Worm (Caenorhabditis elegans): Measurements from ENCODE around the gene srh-179.

Gene srh-179

DNA sequence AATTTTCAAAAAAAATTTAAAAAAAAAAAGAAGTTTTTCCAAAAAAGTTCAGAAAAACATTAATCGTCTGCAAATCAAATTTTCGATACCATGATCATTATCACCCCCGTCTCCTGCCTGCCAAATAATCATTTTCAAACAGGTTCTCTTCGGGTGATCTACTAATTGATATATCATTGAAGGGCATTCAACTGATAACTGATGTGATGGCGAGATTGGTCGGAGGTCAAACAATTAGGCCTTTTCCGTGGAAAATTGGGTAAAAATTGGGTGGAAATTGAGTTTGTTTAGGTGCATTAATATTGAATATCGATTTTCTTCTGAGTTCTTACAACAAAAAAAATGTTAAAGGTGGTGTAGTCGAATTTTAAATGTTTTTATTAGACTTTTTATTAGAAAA, 11.0 kb downstream of the srh-179 start, which contains the start of gene Y51A2D.18:
TSS of gene Y51A2D.18 (minus strand) at position 101 of the 400 bp plus-strand sequence.
- peak in 3 of 6 experiments; percentile 12 to 31 (median 24) for TF ChIP-seq elt-3 (tag; optimal IDR thresholded peaks at IDR 0.05)
- TF ChIP-seq unc-130 (tag; optimal IDR thresholded peaks at IDR 0.05): no peak
- no peak for TF ChIP-seq unc-30 (tag; optimal IDR thresholded peaks at IDR 0.05)
- TF ChIP-seq irx-1 (tag; optimal IDR thresholded peaks at IDR 0.05): no peak

DNA sequence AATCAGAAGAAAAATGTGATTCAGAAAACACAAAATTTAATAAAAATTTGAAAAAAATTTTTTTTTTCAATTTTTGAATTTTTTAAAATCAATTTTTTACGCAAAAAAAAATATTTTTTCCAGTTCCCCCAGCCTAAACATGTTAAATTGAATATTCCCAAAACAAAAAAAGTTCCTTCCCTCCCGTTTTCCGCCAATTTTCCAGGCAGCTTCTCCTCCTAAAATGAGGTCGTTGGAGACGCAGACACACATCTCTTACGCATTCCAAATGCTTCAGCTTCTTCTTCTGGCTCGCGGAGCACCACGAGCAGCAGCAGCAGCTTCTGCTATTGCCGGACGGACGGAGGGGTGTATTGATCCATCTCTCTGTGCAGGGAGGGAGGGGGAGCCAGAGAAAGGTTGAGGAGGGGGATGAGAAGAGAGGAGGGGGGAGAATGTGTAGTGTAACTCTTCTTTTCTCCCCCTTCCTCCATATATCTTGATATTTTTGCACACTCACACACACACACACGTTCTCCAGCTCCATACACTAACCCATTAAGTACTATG, 14.2 kb downstream of the srh-179 start:
- TF ChIP-seq swsn-7 (tag; optimal IDR thresholded peaks at IDR 0.05): peak; percentile 9
- peak; percentile 5 for TF ChIP-seq ceh-8 (GFP tag; optimal IDR thresholded peaks at IDR 0.05)
- no peak for TF ChIP-seq elt-2 (tag; optimal IDR thresholded peaks at IDR 0.05)
- no peak for TF ChIP-seq hlh-17 (GFP tag; optimal IDR thresholded peaks at IDR 0.05; ENCODE audit: borderline replicate concordance)
- TF ChIP-seq lin-14 (GFP tag; optimal IDR thresholded peaks at IDR 0.05): peak; percentile 89
- TF ChIP-seq snpc-4 (tag; optimal IDR thresholded peaks at IDR 0.05): peak; percentile 23
- peak; percentile 26 for TF ChIP-seq nhr-47 (tag; optimal IDR thresholded peaks at IDR 0.05)
- TF ChIP-seq unc-86 (tag; optimal IDR thresholded peaks at IDR 0.05): peak; percentile 8
- TF ChIP-seq pag-3 (tag; optimal IDR thresholded peaks at IDR 0.05; ENCODE audit: borderline replicate concordance, insufficient read depth): no peak
- peak; percentile 38 for TF ChIP-seq nhr-71 (tag; optimal IDR thresholded peaks at IDR 0.05)
- TF ChIP-seq irx-1 (tag; optimal IDR thresholded peaks at IDR 0.05): no peak
- 0 out of 2 replicates have a peak, but pooled peaks have one; percentile 14 for TF ChIP-seq isw-1 (GFP tag; IDR thresholded peaks at IDR 0.05)
- no peak for TF ChIP-seq nhr-85 (tag)
- TF ChIP-seq lsy-2 (tag; optimal IDR thresholded peaks at IDR 0.05): peak in 1 of 2 experiments; percentile 46
- TF ChIP-seq dsc-1 (tag; optimal IDR thresholded peaks at IDR 0.05): peak; percentile 9
- TF ChIP-seq blmp-1 (tag; optimal IDR thresholded peaks at IDR 0.05): no peak
- TF ChIP-seq mep-1 (tag; optimal IDR thresholded peaks at IDR 0.05): peak; percentile 12
- TF ChIP-seq ceh-82 (tag; optimal IDR thresholded peaks at IDR 0.05): peak in 2 of 3 experiments; percentile 35 to 68
- peak; percentile 2 for TF ChIP-seq snu-23 (GFP tag; optimal IDR thresholded peaks at IDR 0.05)
- peak; percentile 3 for TF ChIP-seq lin-15B (tag; optimal IDR thresholded peaks at IDR 0.05)
- TF ChIP-seq nhr-77 (tag; optimal IDR thresholded peaks at IDR 0.05): no peak
- peak; percentile 63 for TF ChIP-seq fkh-10 (GFP tag; optimal IDR thresholded peaks at IDR 0.05)
- TF ChIP-seq skn-1 (tag; optimal IDR thresholded peaks at IDR 0.05): peak; percentile 15
- peak; percentile 65 for TF ChIP-seq fkh-8 (tag; optimal IDR thresholded peaks at IDR 0.05)
- TF ChIP-seq F16B12.6 (tag; optimal IDR thresholded peaks at IDR 0.05): peak; percentile 20
- peak; percentile 22 to 32 for TF ChIP-seq efl-1 (optimal IDR thresholded peaks at IDR 0.05)
- TF ChIP-seq efl-1 (GFP tag; optimal IDR thresholded peaks at IDR 0.05 in 1 of 2): no peak

DNA sequence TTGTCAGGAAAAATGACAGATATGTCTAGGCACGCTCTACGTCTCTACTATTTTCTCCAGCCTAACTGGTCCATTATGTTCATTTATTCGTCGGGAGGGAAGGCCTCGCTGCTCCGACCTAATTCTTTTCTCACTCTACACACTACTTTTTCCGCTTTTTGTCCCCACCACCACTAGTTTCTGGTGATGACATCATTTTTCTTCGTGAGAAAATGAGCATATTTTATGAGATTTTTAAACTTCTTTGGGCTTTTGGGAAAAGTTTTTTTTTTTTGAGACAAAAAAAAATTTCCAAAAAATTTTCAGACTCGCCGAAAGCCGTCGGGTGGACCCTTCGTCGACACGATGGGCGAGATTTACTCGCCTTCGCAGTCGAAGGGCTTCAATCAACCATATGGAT, 15.8 kb downstream of the srh-179 start, which contains the start of gene slo-1:
TSS of gene slo-1 (plus strand) at position 301 of the 400 bp plus-strand sequence.
- peak; percentile 48 for TF ChIP-seq lin-14 (GFP tag; optimal IDR thresholded peaks at IDR 0.05)
- no peak for TF ChIP-seq hlh-17 (GFP tag; optimal IDR thresholded peaks at IDR 0.05; ENCODE audit: borderline replicate concordance)
- no peak for TF ChIP-seq alr-1 (tag; optimal IDR thresholded peaks at IDR 0.05; ENCODE audit: borderline replicate concordance)
- TF ChIP-seq unc-98 (GFP tag; IDR thresholded peaks at IDR 0.05): no peak
- no peak for TF ChIP-seq F16B12.6 (tag; optimal IDR thresholded peaks at IDR 0.05)
- no peak for TF ChIP-seq snpc-4 (tag; optimal IDR thresholded peaks at IDR 0.05)
- no peak for TF ChIP-seq hlh-4 (tag; optimal IDR thresholded peaks at IDR 0.05)

DNA sequence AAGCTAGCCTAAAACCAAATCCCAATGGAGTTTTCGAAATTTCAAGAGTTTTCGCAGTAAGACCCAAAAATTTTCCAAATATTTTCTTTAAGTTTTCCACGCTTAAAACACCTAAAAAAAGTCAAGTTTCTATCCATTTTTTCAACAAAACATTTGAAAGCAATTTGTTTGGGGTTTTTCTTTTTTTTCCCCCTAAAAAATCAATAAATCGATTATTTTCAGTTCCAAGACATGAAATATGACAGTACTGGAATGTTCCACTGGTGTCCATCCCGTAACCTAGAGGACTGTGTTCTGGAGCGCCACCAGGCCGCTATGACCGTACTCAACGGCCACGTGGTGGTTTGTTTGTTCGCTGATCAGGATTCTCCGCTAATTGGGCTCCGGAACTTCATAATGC, 28.4 kb downstream of the srh-179 start:
- no peak for TF ChIP-seq zip-4 (GFP tag; optimal IDR thresholded peaks at IDR 0.05)

DNA sequence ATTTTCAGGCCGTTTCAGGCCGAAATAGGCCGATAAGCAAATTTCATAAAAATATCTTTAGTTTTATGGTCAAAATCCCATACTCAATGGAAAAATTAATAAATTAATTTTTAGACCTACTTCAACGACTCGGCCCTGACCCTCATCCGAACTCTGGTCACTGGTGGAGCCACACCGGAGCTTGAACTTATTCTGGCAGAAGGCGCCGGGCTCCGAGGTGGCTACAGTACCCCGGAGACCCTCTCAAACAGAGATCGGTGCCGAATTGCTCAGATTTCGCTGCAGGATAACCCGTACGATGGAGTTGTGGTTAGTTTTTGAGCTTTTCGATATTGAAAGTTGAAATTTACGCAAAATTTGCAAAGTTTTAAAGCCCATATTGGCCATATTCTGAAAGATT, 30.6 kb downstream of the srh-179 start:
- TF ChIP-seq pax-3 (tag; optimal IDR thresholded peaks at IDR 0.05) (no peak), skn-1 (tag; optimal IDR thresholded peaks at IDR 0.05) (no peak), jun-1 (tag; optimal IDR thresholded peaks at IDR 0.05) (no peak), C16A3.4 (tag; optimal IDR thresholded peaks at IDR 0.05) (no peak), lin-15B (tag; optimal IDR thresholded peaks at IDR 0.05) (no peak), nhr-12 (tag; optimal IDR thresholded peaks at IDR 0.05) (no peak), tbx-2 (tag; optimal IDR thresholded peaks at IDR 0.05) (no peak), nhr-19 (GFP tag; conservative IDR thresholded peaks at IDR 0.05) (no peak), ceh-88 (GFP tag; IDR thresholded peaks at IDR 0.05) (no peak)

Data from whole organism, L1 larva.